ENCODE assay signal across 2 fruit fly cellular contexts in the genomic region with DNA sequence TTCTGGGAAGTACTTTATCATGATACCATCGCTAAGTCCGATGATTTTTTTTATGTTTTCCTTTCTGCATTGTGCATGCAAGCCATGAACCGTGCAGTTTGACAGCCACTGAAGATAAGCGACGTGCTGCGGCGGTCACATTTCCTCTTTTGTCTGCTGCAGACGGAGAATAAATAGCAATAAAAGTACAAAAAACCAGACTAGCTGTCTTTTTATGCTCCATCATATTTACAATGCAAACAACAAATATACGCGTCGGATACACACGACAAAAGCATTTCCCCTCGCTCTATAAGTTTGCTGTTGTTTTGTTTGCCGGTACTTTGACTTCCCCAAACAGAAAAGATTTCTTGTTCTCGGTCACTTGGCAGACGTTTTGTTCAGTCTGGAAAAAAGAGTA.
A peak's percentile ranks its signal among the peaks of the same experiment; 100 is the strongest.
TF ChIP-seq lines count a peak whose summit lies in the region.

No protein-coding gene starts in this region.

TF ChIP-seq in whole organism, embryonic, 481 proteins besides CTCF, POLR2A, EP300 and RAD21 (continued from another document and continues in another):
- TF ChIP-seq CG11085 (GFP tag; IDR thresholded peaks at IDR 0.05; lab: Robert Waterston, UW) (no peak), zen2 (GFP tag; IDR thresholded peaks at IDR 0.05; lab: Robert Waterston, UW; ENCODE audit: partially characterized antibody) (no peak), D19A (tag; optimal IDR thresholded peaks at IDR 0.05; lab: Kevin White, UChicago) (peak; percentile 64), Aef1 (GFP tag; IDR thresholded peaks at IDR 0.05; lab: Robert Waterston, UW) (no peak), hbn (GFP tag; IDR thresholded peaks at IDR 0.05; lab: Robert Waterston, UW; ENCODE audit: partially characterized antibody) (no peak), mam (GFP tag; optimal IDR thresholded peaks at IDR 0.05; lab: Kevin White, UChicago) (peak; percentile 17), wdn (GFP tag; IDR thresholded peaks at IDR 0.05; lab: Robert Waterston, UW) (no peak), TFAM (GFP tag; optimal IDR thresholded peaks at IDR 0.05; lab: Kevin White, UChicago) (peak; percentile 70), dati (GFP tag; IDR thresholded peaks at IDR 0.05; lab: Robert Waterston, UW) (0 out of 2 replicates have a peak, but pooled peaks have one; percentile 27), CG12155 (GFP tag; optimal IDR thresholded peaks at IDR 0.05; lab: Kevin White, UChicago) (no peak), B-H2 (GFP tag; optimal IDR thresholded peaks at IDR 0.05; lab: Kevin White, UChicago) (no peak), vvl (GFP tag; IDR thresholded peaks at IDR 0.05; lab: Robert Waterston, UW) (peak; percentile 63), cwo (GFP tag; optimal IDR thresholded peaks at IDR 0.05; lab: Kevin White, UChicago) (peak; percentile 8), CG32767 (GFP tag; IDR thresholded peaks at IDR 0.05; lab: Robert Waterston, UW) (peak; percentile 44; the same call in 1 of the 2 replicates), Dll (GFP tag; IDR thresholded peaks at IDR 0.05; lab: Robert Waterston, UW; ENCODE audit: partially characterized antibody) (no peak), unpg (GFP tag; optimal IDR thresholded peaks at IDR 0.05; lab: Kevin White, UChicago) (peak; percentile 76), CG14014 (GFP tag; IDR thresholded peaks at IDR 0.05; lab: Robert Waterston, UW) (peak; percentile 42; the same call in 1 of the 2 replicates), CG6813 (GFP tag; optimal IDR thresholded peaks at IDR 0.05; lab: Kevin White, UChicago) (peak; percentile 87), CG2120 (GFP tag; optimal IDR thresholded peaks at IDR 0.05; lab: Kevin White, UChicago) (no peak), otp (GFP tag; IDR thresholded peaks at IDR 0.05; lab: Robert Waterston, UW) (peak; percentile 80), Dp (GFP tag; optimal IDR thresholded peaks at IDR 0.05; lab: Kevin White, UChicago) (no peak), trem (tag; optimal IDR thresholded peaks at IDR 0.05; lab: Kevin White, UChicago) (peak; percentile 58), unc-4 (GFP tag; IDR thresholded peaks at IDR 0.05; lab: Robert Waterston, UW; ENCODE audit: partially characterized antibody) (no peak), CG16779 (GFP tag; IDR thresholded peaks at IDR 0.05; lab: Robert Waterston, UW) (0 out of 2 replicates have a peak, but pooled peaks have one; percentile 34), HmgD (GFP tag; optimal IDR thresholded peaks at IDR 0.05; lab: Kevin White, UChicago) (no peak), CG8944 (GFP tag; optimal IDR thresholded peaks at IDR 0.05; lab: Kevin White, UChicago) (peak; percentile 23), Vsx1 (GFP tag; optimal IDR thresholded peaks at IDR 0.05; lab: Kevin White, UChicago) (peak; percentile 80), CG18619 (GFP tag; optimal IDR thresholded peaks at IDR 0.05; lab: Kevin White, UChicago) (peak; percentile 73), corto (GFP tag; optimal IDR thresholded peaks at IDR 0.05; lab: Kevin White, UChicago) (no peak), az2 (GFP tag; optimal IDR thresholded peaks at IDR 0.05; lab: Kevin White, UChicago) (peak; percentile 16), Ada2b (GFP tag; IDR thresholded peaks at IDR 0.05; lab: Robert Waterston, UW) (no peak), ab (GFP tag; optimal IDR thresholded peaks at IDR 0.05; lab: Kevin White, UChicago) (no peak), Meics (GFP tag; optimal IDR thresholded peaks at IDR 0.05; lab: Kevin White, UChicago) (peak; percentile 9), CG17802 (tag; optimal IDR thresholded peaks at IDR 0.05; lab: Kevin White, UChicago) (peak; percentile 51), CG17568 (GFP tag; optimal IDR thresholded peaks at IDR 0.05; lab: Kevin White, UChicago) (peak; percentile 76), Bdp1 (GFP tag; optimal IDR thresholded peaks at IDR 0.05; lab: Kevin White, UChicago) (peak; percentile 47), CG7372 (GFP tag; IDR thresholded peaks at IDR 0.05; lab: Robert Waterston, UW) (no peak), pho (GFP tag; optimal IDR thresholded peaks at IDR 0.05; lab: Kevin White, UChicago) (peak; percentile 17), Taf1 (GFP tag; IDR thresholded peaks at IDR 0.05; lab: Robert Waterston, UW) (no peak), tup (GFP tag; optimal IDR thresholded peaks at IDR 0.05; lab: Kevin White, UChicago) (peak; percentile 64), Dad (GFP tag; optimal IDR thresholded peaks at IDR 0.05; lab: Kevin White, UChicago) (peak; percentile 38), H15 (GFP tag; IDR thresholded peaks at IDR 0.05; lab: Robert Waterston, UW) (0 out of 3 replicates have a peak, but pooled peaks have one; percentile 54), ken (GFP tag; IDR thresholded peaks at IDR 0.05; lab: Robert Waterston, UW) (peak; percentile 45; the same call in 1 of the 3 replicates), CG7556 (GFP tag; optimal IDR thresholded peaks at IDR 0.05; lab: Kevin White, UChicago) (peak; percentile 51), CG8290 (GFP tag; optimal IDR thresholded peaks at IDR 0.05; lab: Kevin White, UChicago) (peak; percentile 91), CG8290 (tag; optimal IDR thresholded peaks at IDR 0.05; lab: Kevin White, UChicago) (peak; percentile 62 to 76), Doc3 (GFP tag; IDR thresholded peaks at IDR 0.05; lab: Robert Waterston, UW; ENCODE audit: partially characterized antibody) (no peak), CG32772 (GFP tag; IDR thresholded peaks at IDR 0.05; lab: Robert Waterston, UW) (0 out of 2 replicates have a peak, but pooled peaks have one; percentile 24), CG10321 (GFP tag; IDR thresholded peaks at IDR 0.05; lab: Robert Waterston, UW) (no peak), Fer1 (GFP tag; optimal IDR thresholded peaks at IDR 0.05; lab: Kevin White, UChicago) (peak; percentile 19), CG13296 (GFP tag; optimal IDR thresholded peaks at IDR 0.05; lab: Kevin White, UChicago) (no peak), da (GFP tag; optimal IDR thresholded peaks at IDR 0.05; lab: Kevin White, UChicago) (peak; percentile 49), Ets97D (GFP tag; optimal IDR thresholded peaks at IDR 0.05; lab: Kevin White, UChicago) (peak; percentile 7), CG8478 (optimal IDR thresholded peaks at IDR 0.05; lab: Kevin White, UChicago) (no peak), dmrt11E (tag; optimal IDR thresholded peaks at IDR 0.05; lab: Kevin White, UChicago) (peak; percentile 81), h (optimal IDR thresholded peaks at IDR 0.05; lab: Kevin White, UChicago) (no peak), CG6791 (GFP tag; IDR thresholded peaks at IDR 0.05; lab: Robert Waterston, UW; ENCODE audit: partially characterized antibody) (no peak), psq (GFP tag; optimal IDR thresholded peaks at IDR 0.05; lab: Kevin White, UChicago) (peak; percentile 22), CG34376 (GFP tag; optimal IDR thresholded peaks at IDR 0.05; lab: Kevin White, UChicago) (no peak), bigmax (GFP tag; optimal IDR thresholded peaks at IDR 0.05; lab: Kevin White, UChicago) (peak; percentile 29), CG4424 (GFP tag; optimal IDR thresholded peaks at IDR 0.05; lab: Kevin White, UChicago) (peak; percentile 64), jing (GFP tag; optimal IDR thresholded peaks at IDR 0.05; lab: Kevin White, UChicago) (peak; percentile 58)

TF ChIP-seq in whole organism, prepupa, 60 proteins besides CTCF, POLR2A, EP300 and RAD21 (continued from another document):
- no peak for TF ChIP-seq CG11294 (GFP tag; IDR thresholded peaks at IDR 0.05; lab: Robert Waterston, UW)
- no peak for TF ChIP-seq CG8632 (GFP tag; optimal IDR thresholded peaks at IDR 0.05; lab: Kevin White, UChicago)
- TF ChIP-seq eg (GFP tag; IDR thresholded peaks at IDR 0.05; lab: Robert Waterston, UW) = peak; percentile 38; the same call in 1 of the 3 replicates
- peak; percentile 22 for TF ChIP-seq fd59A (GFP tag; optimal IDR thresholded peaks at IDR 0.05; lab: Kevin White, UChicago)
- TF ChIP-seq Hr38 (GFP tag; optimal IDR thresholded peaks at IDR 0.05; lab: Kevin White, UChicago) = no peak
- TF ChIP-seq fkh (GFP tag; optimal IDR thresholded peaks at IDR 0.05; lab: Kevin White, UChicago) = peak; percentile 93
- TF ChIP-seq Hr39 (GFP tag; optimal IDR thresholded peaks at IDR 0.05; lab: Kevin White, UChicago) = no peak
- peak; percentile 4 for TF ChIP-seq pdm3 (GFP tag; optimal IDR thresholded peaks at IDR 0.05; lab: Kevin White, UChicago)
- TF ChIP-seq CG34406 (GFP tag; optimal IDR thresholded peaks at IDR 0.05; lab: Kevin White, UChicago) = peak; percentile 11
- peak; percentile 16 for TF ChIP-seq CG32006 (GFP tag; optimal IDR thresholded peaks at IDR 0.05; lab: Kevin White, UChicago)
- TF ChIP-seq net (GFP tag; optimal IDR thresholded peaks at IDR 0.05; lab: Kevin White, UChicago) = peak; percentile 26
- peak; percentile 52 to 74 for TF ChIP-seq ss (GFP tag; optimal IDR thresholded peaks at IDR 0.05; lab: Kevin White, UChicago)
- no peak for TF ChIP-seq Gug (GFP tag; IDR thresholded peaks at IDR 0.05; lab: Robert Waterston, UW)
- TF ChIP-seq Sox15 (GFP tag; optimal IDR thresholded peaks at IDR 0.05; lab: Kevin White, UChicago) = no peak
- TF ChIP-seq Lpt (GFP tag; optimal IDR thresholded peaks at IDR 0.05; lab: Kevin White, UChicago) = peak; percentile 47
- TF ChIP-seq Ets21C (GFP tag; optimal IDR thresholded peaks at IDR 0.05; lab: Kevin White, UChicago) = no peak
- no peak for TF ChIP-seq achi (GFP tag; optimal IDR thresholded peaks at IDR 0.05; lab: Kevin White, UChicago)
- TF ChIP-seq CG6854 (GFP tag; optimal IDR thresholded peaks at IDR 0.05; lab: Kevin White, UChicago) = no peak
- TF ChIP-seq CG6163 (GFP tag; IDR thresholded peaks at IDR 0.05; lab: Robert Waterston, UW) = peak; percentile 72; the same call in 1 of the 3 replicates
- TF ChIP-seq Eip93F (GFP tag; optimal IDR thresholded peaks at IDR 0.05; lab: Kevin White, UChicago) = no peak
- peak in 1 of 2 experiments; percentile 55 for TF ChIP-seq salr (GFP tag; optimal IDR thresholded peaks at IDR 0.05; lab: Kevin White, UChicago)
- TF ChIP-seq CG4318 (GFP tag; optimal IDR thresholded peaks at IDR 0.05; lab: Kevin White, UChicago) = no peak
- no peak for TF ChIP-seq acj6 (GFP tag; optimal IDR thresholded peaks at IDR 0.05; lab: Kevin White, UChicago)
- TF ChIP-seq vri (GFP tag; optimal IDR thresholded peaks at IDR 0.05; lab: Kevin White, UChicago) = no peak
- no peak for TF ChIP-seq dac (GFP tag; optimal IDR thresholded peaks at IDR 0.05; lab: Kevin White, UChicago)
- peak; percentile 50 for TF ChIP-seq CG10669 (GFP tag; optimal IDR thresholded peaks at IDR 0.05; lab: Kevin White, UChicago)
- peak; percentile 6 for TF ChIP-seq CG3032 (tag; optimal IDR thresholded peaks at IDR 0.05; lab: Kevin White, UChicago)
- no peak for TF ChIP-seq Smox (GFP tag; optimal IDR thresholded peaks at IDR 0.05; lab: Kevin White, UChicago)
- no peak for TF ChIP-seq cyc (GFP tag; optimal IDR thresholded peaks at IDR 0.05; lab: Kevin White, UChicago)
- TF ChIP-seq CG6808 (GFP tag; optimal IDR thresholded peaks at IDR 0.05; lab: Kevin White, UChicago) = peak; percentile 58
- no peak for TF ChIP-seq Met (GFP tag; optimal IDR thresholded peaks at IDR 0.05; lab: Kevin White, UChicago)
- TF ChIP-seq CG10631 (GFP tag; optimal IDR thresholded peaks at IDR 0.05; lab: Kevin White, UChicago) = peak; percentile 53
- no peak for TF ChIP-seq topi (GFP tag; optimal IDR thresholded peaks at IDR 0.05; lab: Kevin White, UChicago)
- peak; percentile 64 for TF ChIP-seq spab (GFP tag; optimal IDR thresholded peaks at IDR 0.05; lab: Kevin White, UChicago)
- no peak for TF ChIP-seq CG11762 (GFP tag; optimal IDR thresholded peaks at IDR 0.05; lab: Kevin White, UChicago; ENCODE audit: insufficient read depth)
- peak; percentile 19 for TF ChIP-seq OdsH (GFP tag; optimal IDR thresholded peaks at IDR 0.05; lab: Kevin White, UChicago)
- no peak for TF ChIP-seq Sox102F (GFP tag; optimal IDR thresholded peaks at IDR 0.05; lab: Kevin White, UChicago)
- TF ChIP-seq CG11902 (GFP tag; optimal IDR thresholded peaks at IDR 0.05; lab: Kevin White, UChicago) = no peak
- peak; percentile 18 for TF ChIP-seq CG3919 (GFP tag; optimal IDR thresholded peaks at IDR 0.05; lab: Kevin White, UChicago)
